Worm (Caenorhabditis elegans) whole organism, L1 larva: ENCODE measurements around the gene ins-2.

Experiments used
- C04F5.9 ChIP-seq: sonication (generic microtip); optimal IDR thresholded peaks from 2 replicates; lab custom pipeline; 2016; ENCODE audit warnings: missing genetic modification characterization, missing compliant biosample characterization
- alr-1 ChIP-seq: fragments of 200-800 bp; sonication (Bioruptor generic); optimal IDR thresholded peaks from 2 replicates; lab custom pipeline; 2018; ENCODE audit warnings: borderline replicate concordance, mild to moderate bottlenecking, missing genetic modification characterization, missing compliant biosample characterization
- aly-2 ChIP-seq: fragments of 150-350 bp; optimal IDR thresholded peaks from 2 replicates; lab custom pipeline; 2014; ENCODE audit warnings: missing biosample characterization, missing genetic modification characterization
- ama-1 ChIP-seq: fragments of 150-350 bp; optimal IDR thresholded peaks from 2 replicates; lab custom pipeline; 2014
- ceh-63 ChIP-seq: fragments of 200-800 bp; sonication (Bioruptor generic); optimal IDR thresholded peaks from 2 replicates; lab custom pipeline; 2018; ENCODE audit warnings: mild to moderate bottlenecking, missing genetic modification characterization, missing compliant biosample characterization
- ceh-8 ChIP-seq: fragments of 200-800 bp; sonication (Bioruptor generic); optimal IDR thresholded peaks from 2 replicates; lab custom pipeline; 2018; ENCODE audit warnings: mild to moderate bottlenecking, missing genetic modification characterization, moderate library complexity, missing compliant biosample characterization
- ceh-82 ChIP-seq, 3 experiments: fragments of 150-350 bp in 1 of 3; sonication (generic microtip) in 2 of 3; optimal IDR thresholded peaks; 2 replicates each; lab custom pipeline; 2014 to 2017; ENCODE audit warnings: missing biosample characterization in 3 of 3, missing genetic modification characterization in 3 of 3
- ceh-88 ChIP-seq: fragments of 200-800 bp; sonication (Bioruptor generic); IDR thresholded peaks from 2 replicates; pipeline ENCODE4 v1.3.6; 2022; ENCODE audit warnings: missing genetic modification characterization, missing compliant biosample characterization
- ceh-90 ChIP-seq: sonication (generic microtip); optimal IDR thresholded peaks from 2 replicates; lab custom pipeline; 2016; ENCODE audit warnings: missing genetic modification characterization, missing compliant biosample characterization
- ces-1 ChIP-seq: fragments of 150-350 bp; optimal IDR thresholded peaks from 2 replicates; lab custom pipeline; 2014; ENCODE audit warnings: missing biosample characterization, missing genetic modification reagents, missing genetic modification characterization
- dsc-1 ChIP-seq: sonication (generic microtip); optimal IDR thresholded peaks from 2 replicates; lab custom pipeline; 2016; ENCODE audit warnings: mild to moderate bottlenecking, missing genetic modification characterization, missing compliant biosample characterization
- ets-5 ChIP-seq: fragments of 200-800 bp; sonication (Bioruptor generic); IDR thresholded peaks from 2 replicates; pipeline ENCODE4 v1.3.6; 2022; ENCODE audit warnings: missing genetic modification characterization, missing compliant biosample characterization
- fkh-10 ChIP-seq: sonication (generic microtip); optimal IDR thresholded peaks from 2 replicates; lab custom pipeline; 2017; ENCODE audit warnings: missing biosample characterization, missing genetic modification reagents, missing genetic modification characterization
- fkh-4 ChIP-seq: sonication (generic microtip); optimal IDR thresholded peaks from 2 replicates; lab custom pipeline; 2016; ENCODE audit warnings: missing compliant biosample characterization, missing genetic modification characterization, borderline replicate concordance
- fkh-8 ChIP-seq: sonication (generic microtip); optimal IDR thresholded peaks from 2 replicates; lab custom pipeline; 2016; ENCODE audit warnings: mild to moderate bottlenecking, missing genetic modification characterization, missing compliant biosample characterization
- grh-1 ChIP-seq: fragments of 200-800 bp; sonication (Bioruptor generic); IDR thresholded peaks from 2 replicates; pipeline ENCODE4 v1.3.6; 2022; ENCODE audit warnings: missing genetic modification reagents, missing genetic modification characterization, missing compliant biosample characterization
- hlh-4 ChIP-seq: sonication (generic microtip); optimal IDR thresholded peaks from 2 replicates; lab custom pipeline; 2016; ENCODE audit warnings: mild to moderate bottlenecking, missing genetic modification characterization, missing compliant biosample characterization
- hpl-2 ChIP-seq: fragments of 150-350 bp; optimal IDR thresholded peaks from 2 replicates; lab custom pipeline; 2014; ENCODE audit warnings: missing biosample characterization, missing genetic modification reagents, missing genetic modification characterization
- irx-1 ChIP-seq: sonication (generic microtip); optimal IDR thresholded peaks from 2 replicates; lab custom pipeline; 2016; ENCODE audit warnings: missing genetic modification characterization, missing compliant biosample characterization
- isw-1 ChIP-seq: fragments of 200-800 bp; sonication (Bioruptor generic); IDR thresholded peaks from 2 replicates; pipeline ENCODE4 v1.3.6; 2022; ENCODE audit warnings: missing genetic modification characterization, missing compliant biosample characterization
- lin-13 ChIP-seq: fragments of 150-350 bp; optimal IDR thresholded peaks from 2 replicates; lab custom pipeline; 2014; ENCODE audit warnings: missing biosample characterization, missing genetic modification reagents, missing genetic modification characterization
- lin-14 ChIP-seq: fragments of 200-800 bp; sonication (Bioruptor generic); optimal IDR thresholded peaks from 2 replicates; lab custom pipeline; 2018; ENCODE audit warnings: mild to moderate bottlenecking, missing genetic modification characterization, moderate library complexity, missing compliant biosample characterization
- lsy-2 ChIP-seq, 2 experiments: fragments of 150-350 bp; optimal IDR thresholded peaks; 2 replicates each; lab custom pipeline; 2014; ENCODE audit warnings: missing biosample characterization in 2 of 2, missing genetic modification characterization in 2 of 2
- mab-9 ChIP-seq: fragments of 200-800 bp; sonication (Bioruptor generic); IDR thresholded peaks from 2 replicates; pipeline ENCODE4 v1.3.6; 2022; ENCODE audit warnings: missing genetic modification reagents, missing genetic modification characterization, missing compliant biosample characterization
- mef-2 ChIP-seq: fragments of 150-350 bp; optimal IDR thresholded peaks from 2 replicates; lab custom pipeline; 2014; ENCODE audit warnings: missing biosample characterization, missing genetic modification characterization
- nhr-11 ChIP-seq: fragments of 150-350 bp; optimal IDR thresholded peaks from 2 replicates; lab custom pipeline; 2014; ENCODE audit warnings: missing biosample characterization, missing genetic modification characterization
- nhr-28 ChIP-seq: fragments of 150-350 bp; optimal IDR thresholded peaks from 2 replicates; lab custom pipeline; 2014; ENCODE audit warnings: missing biosample characterization, missing genetic modification characterization
- nhr-47 ChIP-seq: sonication (generic microtip); optimal IDR thresholded peaks from 2 replicates; lab custom pipeline; 2016; ENCODE audit warnings: mild to moderate bottlenecking, missing genetic modification characterization, moderate library complexity, missing compliant biosample characterization
- nhr-71 ChIP-seq: sonication (generic microtip); optimal IDR thresholded peaks from 2 replicates; lab custom pipeline; 2016; ENCODE audit warnings: mild to moderate bottlenecking, missing genetic modification characterization, moderate library complexity, missing compliant biosample characterization
- nhr-76 ChIP-seq: sonication (generic microtip); optimal IDR thresholded peaks from 2 replicates; lab custom pipeline; 2017; ENCODE audit warnings: missing biosample characterization, missing genetic modification characterization
- nhr-90 ChIP-seq: sonication (generic microtip); optimal IDR thresholded peaks from 2 replicates; lab custom pipeline; 2016; ENCODE audit warnings: mild to moderate bottlenecking, missing genetic modification characterization, missing compliant biosample characterization; ENCODE audit not compliant: poor library complexity
- pag-3 ChIP-seq: sonication (generic microtip); optimal IDR thresholded peaks from 2 replicates; lab custom pipeline; 2017; ENCODE audit warnings: missing genetic modification characterization, mild to moderate bottlenecking, missing compliant biosample characterization, antibody characterized with exemption, borderline replicate concordance; ENCODE audit not compliant: insufficient read depth
- pqm-1 ChIP-seq: sonication (generic microtip); optimal IDR thresholded peaks from 3 replicates; lab custom pipeline; 2017; ENCODE audit warnings: missing biosample characterization, missing genetic modification characterization
- skn-1 ChIP-seq: fragments of 150-350 bp; optimal IDR thresholded peaks from 2 replicates; lab custom pipeline; 2014; ENCODE audit warnings: missing biosample characterization, missing genetic modification characterization
- snu-23 ChIP-seq: sonication (generic microtip); optimal IDR thresholded peaks from 2 replicates; lab custom pipeline; 2016; ENCODE audit warnings: missing genetic modification characterization, missing compliant biosample characterization
- sox-4 ChIP-seq: sonication (generic microtip); optimal IDR thresholded peaks from 2 replicates; lab custom pipeline; 2016; ENCODE audit warnings: missing genetic modification characterization, missing compliant biosample characterization
- sptf-1 ChIP-seq: fragments of 150-350 bp; optimal IDR thresholded peaks from 2 replicates; lab custom pipeline; 2014; ENCODE audit warnings: missing biosample characterization, missing genetic modification characterization
- sup-37 ChIP-seq: fragments of 200-800 bp; sonication (Bioruptor generic); optimal IDR thresholded peaks from 2 replicates; lab custom pipeline; 2018; ENCODE audit warnings: mild to moderate bottlenecking, missing genetic modification characterization, missing compliant biosample characterization
- swsn-7 ChIP-seq: sonication (generic microtip); optimal IDR thresholded peaks from 2 replicates; lab custom pipeline; 2016; ENCODE audit warnings: missing genetic modification characterization, missing compliant biosample characterization
- unc-62 ChIP-seq: fragments of 150-350 bp; optimal IDR thresholded peaks from 2 replicates; lab custom pipeline; 2014; ENCODE audit warnings: missing biosample characterization, missing genetic modification reagents, missing genetic modification characterization
- unc-86 ChIP-seq: sonication (generic microtip); optimal IDR thresholded peaks from 2 replicates; lab custom pipeline; 2016; ENCODE audit warnings: missing genetic modification characterization, missing compliant biosample characterization
- vab-15 ChIP-seq: sonication (generic microtip); optimal IDR thresholded peaks from 2 replicates; lab custom pipeline; 2017; ENCODE audit warnings: missing genotype, mild to moderate bottlenecking, missing genetic modification characterization, missing compliant biosample characterization
- xbp-1 ChIP-seq: sonication (generic microtip); optimal IDR thresholded peaks from 2 replicates; lab custom pipeline; 2016; ENCODE audit warnings: missing genetic modification characterization, missing compliant biosample characterization
- zag-1 ChIP-seq: fragments of 150-350 bp; optimal IDR thresholded peaks from 2 replicates; lab custom pipeline; 2014; ENCODE audit warnings: missing biosample characterization, missing genetic modification characterization
- zip-4 ChIP-seq: fragments of 200-800 bp; sonication (Bioruptor generic); optimal IDR thresholded peaks from 2 replicates; lab custom pipeline; 2018; ENCODE audit warnings: mild to moderate bottlenecking, missing genetic modification characterization, moderate library complexity, missing compliant biosample characterization
- ztf-4 ChIP-seq: fragments of 150-350 bp; optimal IDR thresholded peaks from 2 replicates; lab custom pipeline; 2014; ENCODE audit warnings: missing biosample characterization, missing genetic modification characterization

ins-2 gene

ce11 chrII:5961317-5961716 is 27.0 kb upstream of the ins-2 start, which contains the start of gene B0034.7:
Gene B0034.7 (plus strand): TSS chrII:5961617.
- TF ChIP-seq nhr-11 (tag; lab: Kevin White, UChicago) (no peak), vab-15 (tag; lab: Kevin White, UChicago) (no peak), mef-2 (tag; lab: Kevin White, UChicago) (no peak), sox-4 (tag; lab: Kevin White, UChicago) (no peak), isw-1 (GFP tag; lab: Robert Waterston, UW) (no peak), alr-1 (tag; lab: Kevin White, UChicago) (no peak), xbp-1 (tag; lab: Kevin White, UChicago) (no peak), lin-13 (GFP tag; lab: Kevin White, UChicago) (no peak)

- TF ChIP-seq zag-1 (tag; lab: Kevin White, UChicago) (no peak), lin-13 (GFP tag; lab: Kevin White, UChicago) (no peak), dsc-1 (no peak), snu-23 (GFP tag; lab: Kevin White, UChicago) (no peak), lsy-2 (tag; optimal IDR thresholded peaks at IDR 0.05; lab: Kevin White, UChicago) (peak in 1 of 2 experiments; percentile 15), fkh-10 (GFP tag; lab: Kevin White, UChicago) (peak; percentile 69), skn-1 (tag; lab: Kevin White, UChicago) (no peak), ceh-82 (tag; optimal IDR thresholded peaks at IDR 0.05; lab: Kevin White, UChicago) (peak in 1 of 3 experiments; percentile 16), lin-14 (peak; percentile 53), nhr-71 (tag; lab: Kevin White, UChicago) (peak; percentile 8)
- TF ChIP-seq, all 84 proteins: peak for 5
Measured at ce11 chrII:5962343-5962742, 26.0 kb upstream of the ins-2 start.

DNA sequence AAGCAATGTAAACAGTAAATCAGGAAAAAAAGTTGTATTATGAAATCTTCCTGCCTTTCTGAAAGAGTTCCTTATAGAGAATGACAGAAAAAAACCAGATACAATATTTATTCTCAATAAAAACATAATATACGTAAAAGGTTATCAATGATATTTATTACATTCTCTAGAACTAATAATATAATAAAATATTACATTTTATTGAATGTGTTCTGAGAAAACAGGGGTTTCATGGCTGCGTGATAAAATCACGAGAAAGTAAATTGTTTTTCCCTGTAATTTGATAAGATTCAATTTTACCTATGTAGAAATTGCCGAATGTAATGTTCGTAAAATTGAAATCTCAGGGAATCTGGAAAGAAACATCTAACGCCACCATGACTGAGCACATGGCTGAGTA is 23.4 kb upstream of the ins-2 start:
- TF ChIP-seq nhr-76 (tag; lab: Kevin White, UChicago): no peak
- TF ChIP-seq fkh-8 (tag; lab: Kevin White, UChicago): peak; percentile 63
- TF ChIP-seq ceh-8: no peak
- TF ChIP-seq ztf-4: peak; percentile 13
- peak; percentile 0 for TF ChIP-seq nhr-71 (tag; lab: Kevin White, UChicago)
- no peak for TF ChIP-seq ceh-63 (GFP tag; lab: Kevin White, UChicago)
- TF ChIP-seq dsc-1: peak; percentile 49

ce11 chrII:5966637-5967036 is 21.7 kb upstream of the ins-2 start:
- peak; percentile 59 for TF ChIP-seq nhr-47 (tag; lab: Kevin White, UChicago)
- no peak for TF ChIP-seq sptf-1
- peak; percentile 23 to 73 (median 51) for TF ChIP-seq ceh-82 (tag; optimal IDR thresholded peaks at IDR 0.05; lab: Kevin White, UChicago)
- TF ChIP-seq xbp-1 (tag; lab: Kevin White, UChicago): no peak
- TF ChIP-seq hlh-4: no peak
- peak; percentile 48 for TF ChIP-seq unc-86 (tag; lab: Kevin White, UChicago)
- no peak for TF ChIP-seq nhr-28
- TF ChIP-seq mab-9 (GFP tag; lab: Robert Waterston, UW): no peak
- no peak for TF ChIP-seq nhr-90 (tag; lab: Kevin White, UChicago)
- peak; percentile 57 for TF ChIP-seq isw-1 (GFP tag; lab: Robert Waterston, UW)
- TF ChIP-seq ets-5: no peak
- TF ChIP-seq pqm-1: no peak
- no peak for TF ChIP-seq irx-1 (tag; lab: Kevin White, UChicago)
- TF ChIP-seq ceh-8: no peak
- TF ChIP-seq unc-62: no peak
- no peak for TF ChIP-seq ceh-88
- TF ChIP-seq aly-2: no peak
- TF ChIP-seq fkh-4: no peak
- no peak for TF ChIP-seq zag-1 (tag; lab: Kevin White, UChicago)
- TF ChIP-seq C04F5.9: no peak
- TF ChIP-seq skn-1 (tag; lab: Kevin White, UChicago): peak; percentile 53
- TF ChIP-seq zip-4 (GFP tag; lab: Kevin White, UChicago): peak; percentile 74
- TF ChIP-seq grh-1 (GFP tag; lab: Robert Waterston, UW): no peak
- no peak for TF ChIP-seq nhr-11 (tag; lab: Kevin White, UChicago)
- no peak for TF ChIP-seq sup-37 (GFP tag; lab: Kevin White, UChicago)
- no peak for TF ChIP-seq ces-1 (GFP tag; lab: Kevin White, UChicago)
- TF ChIP-seq vab-15 (tag; lab: Kevin White, UChicago): no peak
- peak; percentile 30 for TF ChIP-seq swsn-7 (tag; lab: Kevin White, UChicago)
- no peak for TF ChIP-seq ama-1
- TF ChIP-seq fkh-10 (GFP tag; lab: Kevin White, UChicago): peak; percentile 13
- TF ChIP-seq pag-3 (tag; lab: Kevin White, UChicago): no peak
- no peak for TF ChIP-seq ceh-90
- no peak for TF ChIP-seq hpl-2 (GFP tag; lab: Kevin White, UChicago)
- peak; percentile 64 for TF ChIP-seq nhr-71 (tag; lab: Kevin White, UChicago)
